Worm (Caenorhabditis elegans) whole organism, mixed stage, embryonic: ENCODE measurements around the gene dhcr-24.

ENCODE experiments used
- ces-1 ChIP-seq: fragments of 150-350 bp; optimal IDR thresholded peaks from 2 replicates; lab custom pipeline; 2014; ENCODE audit warnings: missing biosample characterization, missing genetic modification reagents, missing genetic modification characterization
- lin-13 ChIP-seq: fragments of 150-350 bp; optimal IDR thresholded peaks from 2 replicates; lab custom pipeline; 2014; ENCODE audit warnings: missing biosample characterization, missing genetic modification characterization
- lsy-2 ChIP-seq: fragments of 150-350 bp; optimal IDR thresholded peaks from 2 replicates; lab custom pipeline; 2014; ENCODE audit warnings: missing biosample characterization, missing genetic modification characterization
- nhr-12 ChIP-seq: fragments of 150-350 bp; optimal IDR thresholded peaks from 2 replicates; lab custom pipeline; 2014; ENCODE audit warnings: missing biosample characterization, missing genetic modification characterization
- nhr-237 ChIP-seq: fragments of 150-350 bp; optimal IDR thresholded peaks from 2 replicates; lab custom pipeline; 2014; ENCODE audit warnings: missing biosample characterization, missing genetic modification characterization
- nhr-76 ChIP-seq: sonication (generic microtip); optimal IDR thresholded peaks from 2 replicates; lab custom pipeline; 2017; ENCODE audit warnings: missing biosample characterization, missing genetic modification characterization
- pha-4 ChIP-seq: fragments of 150-350 bp; optimal IDR thresholded peaks from 2 replicates; lab custom pipeline; 2018; ENCODE audit warnings: missing biosample characterization, missing genetic modification reagents, missing genetic modification characterization
- unc-62 ChIP-seq: fragments of 150-350 bp; optimal IDR thresholded peaks from 2 replicates; lab custom pipeline; 2014; ENCODE audit warnings: missing biosample characterization, missing genetic modification reagents, missing genetic modification characterization

DNA sequence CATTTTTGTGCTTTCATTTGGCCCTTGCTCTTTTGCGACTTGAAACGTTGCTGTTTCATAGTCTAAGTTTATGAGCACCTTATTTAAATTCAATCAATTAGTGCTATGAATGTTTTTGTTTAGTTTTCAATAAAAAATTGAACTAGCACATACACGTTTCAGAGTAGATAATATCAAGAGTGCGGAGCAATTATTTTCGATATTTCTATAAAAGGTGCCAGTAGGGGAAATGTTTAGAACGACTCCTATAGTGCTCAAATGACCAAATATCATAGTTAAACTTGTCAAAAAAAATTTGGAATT lies 31.8 kb upstream of the dhcr-24 start:
- TF ChIP-seq lin-13 (tag; lab: Kevin White, UChicago) (no peak), unc-62 (GFP tag; lab: Kevin White, UChicago) (no peak), nhr-12 (tag; lab: Kevin White, UChicago) (no peak), pha-4 (tag; lab: Kevin White, UChicago) (no peak), ces-1 (GFP tag; lab: Kevin White, UChicago) (no peak), nhr-76 (tag; lab: Kevin White, UChicago) (no peak), nhr-237 (no peak), lsy-2 (tag; lab: Kevin White, UChicago) (no peak)
